Fruit fly (Drosophila melanogaster) whole organism, embryonic: ENCODE results near the gene sima.

ENCODE experiments used
- Ada2b ChIP-seq: fragments of 200-800 bp; sonication (Bioruptor generic); IDR thresholded peaks from 2 replicates; pipeline ENCODE4 v1.3.6; 2022; ENCODE audit warnings: missing biosample characterization, missing genetic modification characterization
- Asciz ChIP-seq: fragments of 200-800 bp; sonication (Bioruptor generic); optimal IDR thresholded peaks from 2 replicates; lab custom pipeline; 2017; ENCODE audit warnings: missing biosample characterization, mild to moderate bottlenecking, missing genetic modification characterization, missing genetic modification reagents
- CG10431 ChIP-seq: fragments of 200-800 bp; sonication (Bioruptor generic); optimal IDR thresholded peaks from 3 replicates; lab custom pipeline; 2018; ENCODE audit warnings: missing biosample characterization, mild to moderate bottlenecking, missing genetic modification characterization
- CG11247 ChIP-seq: fragments of 200-800 bp; sonication (Bioruptor generic); IDR thresholded peaks from 2 replicates; pipeline ENCODE4 v1.3.6; 2022; ENCODE audit warnings: missing biosample characterization, missing genetic modification characterization
- CG13894 ChIP-seq: fragments of 200-800 bp; sonication (Bioruptor generic); optimal IDR thresholded peaks from 3 replicates; lab custom pipeline; 2018; ENCODE audit warnings: missing biosample characterization, mild to moderate bottlenecking, missing genetic modification characterization, moderate library complexity
- CG14860 ChIP-seq: fragments of 200-800 bp; sonication (Bioruptor generic); IDR thresholded peaks from 3 replicates; pipeline ENCODE4 v1.3.6; 2022; ENCODE audit warnings: missing biosample characterization, missing genetic modification characterization; ENCODE audit not compliant: partially characterized antibody
- CG15011 ChIP-seq: fragments of 200-800 bp; sonication (Bioruptor generic); optimal IDR thresholded peaks from 3 replicates; lab custom pipeline; 2018; ENCODE audit warnings: missing biosample characterization, mild to moderate bottlenecking, missing genetic modification characterization
- CG15073 ChIP-seq: fragments of 200-800 bp; sonication (Bioruptor generic); optimal IDR thresholded peaks from 2 replicates; lab custom pipeline; 2016; ENCODE audit warnings: missing biosample characterization, missing genetic modification characterization
- CG16863 ChIP-seq: fragments of 200-800 bp; sonication (Bioruptor generic); optimal IDR thresholded peaks from 3 replicates; lab custom pipeline; 2016; ENCODE audit warnings: missing biosample characterization, missing genetic modification characterization
- CG17612 ChIP-seq: fragments of 200-800 bp; sonication (Bioruptor generic); IDR thresholded peaks from 2 replicates; pipeline ENCODE4 v1.3.6; 2022; ENCODE audit warnings: missing biosample characterization, missing genetic modification characterization
- CG17802 ChIP-seq: fragments of 200-800 bp; sonication (Bioruptor generic); optimal IDR thresholded peaks from 2 replicates; lab custom pipeline; 2018; ENCODE audit warnings: missing biosample characterization, mild to moderate bottlenecking, missing genetic modification characterization, moderate library complexity
- CG2875 ChIP-seq: fragments of 200-800 bp; sonication (Bioruptor generic); optimal IDR thresholded peaks from 2 replicates; lab custom pipeline; 2017; ENCODE audit warnings: missing biosample characterization, mild to moderate bottlenecking, missing genetic modification characterization, missing genetic modification reagents
- CG34376 ChIP-seq: fragments of 200-800 bp; sonication (Bioruptor generic); optimal IDR thresholded peaks from 2 replicates; lab custom pipeline; 2018; ENCODE audit warnings: missing biosample characterization, mild to moderate bottlenecking, missing genetic modification characterization
- CG3847 ChIP-seq: fragments of 200-800 bp; sonication (Bioruptor generic); IDR thresholded peaks from 2 replicates; pipeline ENCODE4 v1.3.6; 2022; ENCODE audit warnings: missing biosample characterization, missing genetic modification characterization
- CG4404 ChIP-seq: fragments of 200-800 bp; sonication (Bioruptor generic); IDR thresholded peaks from 2 replicates; pipeline ENCODE4 v1.3.6; 2022; ENCODE audit warnings: missing biosample characterization, missing genetic modification characterization
- CG4424 ChIP-seq: fragments of 200-800 bp; sonication (Bioruptor generic); optimal IDR thresholded peaks from 3 replicates; lab custom pipeline; 2016; ENCODE audit warnings: missing biosample characterization, missing genetic modification characterization
- CG4820 ChIP-seq: fragments of 200-800 bp; sonication (Bioruptor generic); optimal IDR thresholded peaks from 3 replicates; lab custom pipeline; 2016; ENCODE audit warnings: missing biosample characterization, missing genetic modification characterization
- CG7372 ChIP-seq: fragments of 200-800 bp; sonication (Bioruptor generic); IDR thresholded peaks from 2 replicates; pipeline ENCODE4 v1.3.6; 2022; ENCODE audit warnings: missing biosample characterization, missing genetic modification characterization
- CG8944 ChIP-seq: fragments of 200-800 bp; sonication (Bioruptor generic); optimal IDR thresholded peaks from 3 replicates; lab custom pipeline; 2016; ENCODE audit warnings: missing biosample characterization, missing genetic modification characterization
- CG9609 ChIP-seq: fragments of 200-800 bp; sonication (Bioruptor generic); optimal IDR thresholded peaks from 3 replicates; lab custom pipeline; 2016; ENCODE audit warnings: missing biosample characterization, missing genetic modification characterization
- CG9876 ChIP-seq: fragments of 200-800 bp; sonication (Bioruptor generic); optimal IDR thresholded peaks from 2 replicates; lab custom pipeline; 2016; ENCODE audit warnings: missing biosample characterization, missing genetic modification characterization
- Camta ChIP-seq: fragments of 200-800 bp; sonication (Bioruptor generic); optimal IDR thresholded peaks from 2 replicates; lab custom pipeline; 2016; ENCODE audit warnings: missing biosample characterization, missing genetic modification characterization
- Dip3 ChIP-seq: fragments of 200-800 bp; sonication (Bioruptor generic); optimal IDR thresholded peaks from 3 replicates; lab custom pipeline; 2016; ENCODE audit warnings: missing biosample characterization, missing genetic modification characterization
- Doc3 ChIP-seq: fragments of 200-800 bp; sonication (Bioruptor generic); IDR thresholded peaks from 3 replicates; pipeline ENCODE4 v1.3.6; 2022; ENCODE audit warnings: missing biosample characterization, missing genetic modification characterization; ENCODE audit not compliant: partially characterized antibody
- Eip74EF ChIP-seq, 2 experiments: fragments of 200-800 bp in 1 of 2; fragments of >200 bp in 1 of 2; sonication (Bioruptor generic) in 1 of 2; optimal IDR thresholded peaks; 2 replicates each; lab custom pipeline; 2017 to 2019; ENCODE audit warnings: missing biosample characterization in 2 of 2, missing genetic modification characterization in 2 of 2, mild to moderate bottlenecking in 1 of 2, moderate library complexity in 1 of 2
- HmgZ ChIP-seq: fragments of 200-800 bp; sonication (Bioruptor generic); optimal IDR thresholded peaks from 2 replicates; lab custom pipeline; 2018; ENCODE audit warnings: missing biosample characterization, mild to moderate bottlenecking, missing genetic modification characterization
- Jarid2 ChIP-seq: fragments of 200-800 bp; sonication (Bioruptor generic); optimal IDR thresholded peaks from 3 replicates; lab custom pipeline; 2017; ENCODE audit warnings: mild to moderate bottlenecking, missing biosample characterization, missing genetic modification reagents, missing genetic modification characterization
- MTF-1 ChIP-seq: fragments of 200-800 bp; sonication (Bioruptor generic); optimal IDR thresholded peaks from 2 replicates; lab custom pipeline; 2018; ENCODE audit warnings: missing biosample characterization, mild to moderate bottlenecking, missing genetic modification characterization, borderline replicate concordance
- Mad ChIP-seq: fragments of 200-800 bp; sonication (Bioruptor generic); optimal IDR thresholded peaks from 2 replicates; lab custom pipeline; 2016; ENCODE audit warnings: missing biosample characterization, missing genetic modification characterization
- Mes4 ChIP-seq: fragments of 200-800 bp; sonication (Bioruptor generic); optimal IDR thresholded peaks from 2 replicates; lab custom pipeline; 2016; ENCODE audit warnings: missing biosample characterization, missing genetic modification characterization
- NC2β ChIP-seq: fragments of 200-800 bp; sonication (Bioruptor generic); optimal IDR thresholded peaks from 2 replicates; lab custom pipeline; 2016; ENCODE audit warnings: missing biosample characterization, missing genetic modification characterization
- Nf-YB ChIP-seq: fragments of 200-800 bp; sonication (Bioruptor generic); optimal IDR thresholded peaks from 3 replicates; lab custom pipeline; 2019; ENCODE audit warnings: missing biosample characterization, mild to moderate bottlenecking, missing genetic modification characterization, moderate library complexity
- Rfx ChIP-seq: fragments of 200-800 bp; sonication (Bioruptor generic); IDR thresholded peaks from 2 replicates; pipeline ENCODE4 v1.3.6; 2022; ENCODE audit warnings: missing biosample characterization, missing genetic modification characterization
- Spps ChIP-seq: fragments of 200-800 bp; sonication (Bioruptor generic); optimal IDR thresholded peaks from 2 replicates; lab custom pipeline; 2018; ENCODE audit warnings: missing biosample characterization, mild to moderate bottlenecking, missing genetic modification characterization
- Usf ChIP-seq: fragments of 200-800 bp; sonication (Bioruptor generic); optimal IDR thresholded peaks from 2 replicates; lab custom pipeline; 2017; ENCODE audit warnings: missing genotype, missing biosample characterization, missing genetic modification characterization
- Xrp1 ChIP-seq: fragments of 200-800 bp; sonication (Bioruptor generic); IDR thresholded peaks from 2 replicates; pipeline ENCODE4 v1.3.6; 2022; ENCODE audit warnings: missing biosample characterization, missing genetic modification characterization
- YL-1 ChIP-seq: fragments of 200-800 bp; sonication (Bioruptor generic); optimal IDR thresholded peaks from 3 replicates; lab custom pipeline; 2017; ENCODE audit warnings: missing biosample characterization, mild to moderate bottlenecking, missing genetic modification characterization
- ap ChIP-seq: fragments of 200-800 bp; sonication (Bioruptor generic); IDR thresholded peaks from 2 replicates; pipeline ENCODE4 v1.3.6; 2022; ENCODE audit warnings: missing biosample characterization, missing genetic modification characterization
- dysf ChIP-seq: fragments of 200-800 bp; sonication (Bioruptor generic); IDR thresholded peaks from 3 replicates; pipeline ENCODE4 v1.3.6; 2022; ENCODE audit warnings: missing biosample characterization, missing genetic modification characterization
- exex ChIP-seq: fragments of 200-800 bp; sonication (Bioruptor generic); optimal IDR thresholded peaks from 4 replicates; lab custom pipeline; 2018; ENCODE audit warnings: missing biosample characterization, mild to moderate bottlenecking, missing genetic modification characterization, moderate library complexity
- eyg ChIP-seq: fragments of 200-800 bp; sonication (Bioruptor generic); optimal IDR thresholded peaks from 3 replicates; lab custom pipeline; 2016; ENCODE audit warnings: missing biosample characterization, missing genetic modification characterization
- fd64A ChIP-seq: fragments of 200-800 bp; sonication (Bioruptor generic); optimal IDR thresholded peaks from 3 replicates; lab custom pipeline; 2018; ENCODE audit warnings: missing biosample characterization, mild to moderate bottlenecking, missing genetic modification characterization
- gem ChIP-seq: fragments of 200-800 bp; sonication (Bioruptor generic); optimal IDR thresholded peaks from 2 replicates; lab custom pipeline; 2019; ENCODE audit warnings: missing biosample characterization, mild to moderate bottlenecking, missing genetic modification characterization, moderate library complexity
- grau ChIP-seq: fragments of 200-800 bp; optimal IDR thresholded peaks from 3 replicates; lab custom pipeline; 2019; ENCODE audit warnings: missing biosample characterization, mild to moderate bottlenecking, missing genetic modification characterization, moderate library complexity
- her ChIP-seq: fragments of 200-800 bp; sonication (Bioruptor generic); optimal IDR thresholded peaks from 2 replicates; lab custom pipeline; 2016; ENCODE audit warnings: missing biosample characterization, missing genetic modification characterization
- pb ChIP-seq: fragments of 200-800 bp; sonication (Bioruptor generic); optimal IDR thresholded peaks from 3 replicates; lab custom pipeline; 2016; ENCODE audit warnings: missing biosample characterization, missing genetic modification characterization
- pnt ChIP-seq: fragments of 200-800 bp; sonication (Bioruptor generic); optimal IDR thresholded peaks from 3 replicates; lab custom pipeline; 2016; ENCODE audit warnings: missing biosample characterization, missing genetic modification characterization
- salm ChIP-seq: fragments of 200-800 bp; sonication (Bioruptor generic); optimal IDR thresholded peaks from 2 replicates; lab custom pipeline; 2018; ENCODE audit warnings: missing biosample characterization, mild to moderate bottlenecking, missing genetic modification characterization
- trem ChIP-seq: fragments of 200-800 bp; optimal IDR thresholded peaks from 3 replicates; lab custom pipeline; 2019; ENCODE audit warnings: missing biosample characterization, mild to moderate bottlenecking, missing genetic modification characterization, moderate library complexity
- zen ChIP-seq: fragments of 200-800 bp; sonication (Bioruptor generic); optimal IDR thresholded peaks from 3 replicates; lab custom pipeline; 2018; ENCODE audit warnings: missing biosample characterization, mild to moderate bottlenecking, missing genetic modification characterization, moderate library complexity

sima gene

dm6 chr3R:30056592-30057135 lies 1.4 kb upstream of the sima start, which contains the start of the genes CG7950 and Rpp14a (continued):
- TF ChIP-seq CG16863 (GFP tag; lab: Kevin White, UChicago) (peak; percentile 76), CG4424 (GFP tag; lab: Kevin White, UChicago) (peak; percentile 73), salm (tag; lab: Kevin White, UChicago) (peak; percentile 34), ap (GFP tag; lab: Robert Waterston, UW) (peak; percentile 73), eyg (GFP tag; lab: Kevin White, UChicago) (peak; percentile 57), Mad (GFP tag; lab: Kevin White, UChicago) (peak; percentile 83), CG11247 (GFP tag; lab: Robert Waterston, UW) (peak; percentile 58), CG9876 (GFP tag; lab: Kevin White, UChicago) (peak; percentile 56), exex (peak; percentile 52), Eip74EF (GFP tag; optimal IDR thresholded peaks at IDR 0.05; lab: Kevin White, UChicago) (no peak), MTF-1 (GFP tag; lab: Kevin White, UChicago) (no peak), Nf-YB (GFP tag; lab: Kevin White, UChicago) (peak; percentile 59), HmgZ (peak; percentile 89), CG4404 (peak; percentile 72), CG10431 (GFP tag; lab: Kevin White, UChicago) (peak; percentile 22), CG8944 (GFP tag; lab: Kevin White, UChicago) (peak; percentile 62), CG4820 (GFP tag; lab: Kevin White, UChicago) (no peak), Doc3 (GFP tag; lab: Robert Waterston, UW) (0 out of 3 replicates have a peak, but pooled peaks have one; percentile 5), Rfx (GFP tag; lab: Robert Waterston, UW) (peak; percentile 90), Usf (GFP tag; lab: Kevin White, UChicago) (peak; percentile 27), Mes4 (GFP tag; lab: Kevin White, UChicago) (peak; percentile 72), CG34376 (GFP tag; lab: Kevin White, UChicago) (peak; percentile 58), CG13894 (tag; lab: Kevin White, UChicago) (peak; percentile 84), CG15073 (GFP tag; lab: Kevin White, UChicago) (no peak), Dip3 (GFP tag; lab: Kevin White, UChicago) (peak; percentile 84), CG17802 (tag; lab: Kevin White, UChicago) (peak; percentile 12), CG7372 (GFP tag; lab: Robert Waterston, UW) (peak; percentile 70; the same call in 1 of the 2 replicates), CG3847 (GFP tag; lab: Robert Waterston, UW) (peak; percentile 82), zen (peak; percentile 75), CG15011 (GFP tag; lab: Kevin White, UChicago) (no peak), gem (tag; lab: Kevin White, UChicago) (peak; percentile 88), her (GFP tag; lab: Kevin White, UChicago) (peak; percentile 64), grau (tag; lab: Kevin White, UChicago) (peak; percentile 77), CG9609 (peak; percentile 76), Asciz (GFP tag; lab: Kevin White, UChicago) (peak; percentile 28), fd64A (GFP tag; lab: Kevin White, UChicago) (no peak), dysf (GFP tag; lab: Robert Waterston, UW) (peak; percentile 77), YL-1 (peak; percentile 83), pb (GFP tag; lab: Kevin White, UChicago) (no peak), CG14860 (GFP tag; lab: Robert Waterston, UW) (no peak), Ada2b (peak; percentile 64), NC2β (peak; percentile 70), Camta (GFP tag; lab: Kevin White, UChicago) (peak; percentile 66), trem (tag; lab: Kevin White, UChicago) (peak; percentile 80), CG2875 (GFP tag; lab: Kevin White, UChicago) (peak; percentile 39), pnt (GFP tag; lab: Kevin White, UChicago) (peak; percentile 65), Xrp1 (GFP tag; lab: Robert Waterston, UW) (peak; percentile 86), Jarid2 (no peak), Spps (tag; lab: Kevin White, UChicago) (peak; percentile 33), CG17612 (peak; percentile 61)
